Worm (Caenorhabditis elegans) whole organism, L2 larva: ENCODE results near the gene gap-1.

Experiments
- aly-2 ChIP-seq: fragments of 150-350 bp; optimal IDR thresholded peaks from 2 replicates; lab custom pipeline; 2014; ENCODE audit warnings: missing biosample characterization, missing genetic modification characterization
- ama-1 ChIP-seq: fragments of 150-350 bp; optimal IDR thresholded peaks from 2 replicates; lab custom pipeline; 2018; ENCODE audit warnings: inconsistent platforms
- dmd-4 ChIP-seq: sonication (generic microtip); optimal IDR thresholded peaks from 2 replicates; lab custom pipeline; 2017; ENCODE audit warnings: missing biosample characterization, missing genetic modification characterization
- egl-27 ChIP-seq: sonication (generic microtip); optimal IDR thresholded peaks from 3 replicates; lab custom pipeline; 2017; ENCODE audit warnings: missing biosample characterization, missing genetic modification reagents, missing genetic modification characterization
- elt-3 ChIP-seq: sonication (generic microtip); optimal IDR thresholded peaks from 2 replicates; lab custom pipeline; 2017; ENCODE audit warnings: missing biosample characterization, missing genetic modification characterization
- fos-1 ChIP-seq: fragments of 150-350 bp; optimal IDR thresholded peaks from 2 replicates; lab custom pipeline; 2014; ENCODE audit warnings: missing biosample characterization, missing genetic modification characterization
- lsy-2 ChIP-seq, 2 experiments: fragments of 150-350 bp in 1 of 2; sonication (generic microtip) in 1 of 2; optimal IDR thresholded peaks; 2 replicates each; lab custom pipeline; 2014 to 2017; ENCODE audit warnings: missing biosample characterization in 2 of 2, missing genetic modification characterization in 2 of 2
- nhr-11 ChIP-seq: fragments of 150-350 bp; optimal IDR thresholded peaks from 2 replicates; lab custom pipeline; 2014; ENCODE audit warnings: missing biosample characterization, missing genetic modification characterization
- nhr-12 ChIP-seq: fragments of 150-350 bp; optimal IDR thresholded peaks from 2 replicates; lab custom pipeline; 2014; ENCODE audit warnings: missing biosample characterization, missing genetic modification characterization
- nhr-237 ChIP-seq: fragments of 150-350 bp; optimal IDR thresholded peaks from 2 replicates; lab custom pipeline; 2014; ENCODE audit warnings: missing biosample characterization, missing genetic modification characterization
- skn-1 ChIP-seq: sonication (generic microtip); optimal IDR thresholded peaks from 2 replicates; lab custom pipeline; 2017; ENCODE audit warnings: missing biosample characterization, missing genetic modification characterization
- snpc-4 ChIP-seq: fragments of 150-350 bp; optimal IDR thresholded peaks from 2 replicates; lab custom pipeline; 2014; ENCODE audit warnings: missing biosample characterization, missing genetic modification characterization

ce11 chrX:2152062-2152461 is 40.2 kb upstream of the gap-1 start:
- TF ChIP-seq skn-1 (tag; lab: Kevin White, UChicago) (no peak), egl-27 (no peak), ama-1 (lab: Kevin White, UChicago) (no peak), nhr-12 (tag; lab: Kevin White, UChicago) (no peak), dmd-4 (no peak), aly-2 (no peak), fos-1 (tag; lab: Kevin White, UChicago) (no peak), snpc-4 (tag; lab: Kevin White, UChicago) (no peak), elt-3 (no peak), nhr-11 (tag; lab: Kevin White, UChicago) (no peak), lsy-2 (tag; optimal IDR thresholded peaks at IDR 0.05; lab: Kevin White, UChicago) (no peak), nhr-237 (tag; lab: Kevin White, UChicago) (no peak)
